Worm (Caenorhabditis elegans) whole organism, L3 larva: ENCODE results near the gene pes-4.
A peak's percentile ranks its signal among the peaks of the same experiment; 100 is the strongest.

ENCODE experiments used
- ZK546.5 ChIP-seq: sonication (generic microtip); optimal IDR thresholded peaks from 2 replicates; lab custom pipeline; 2017; ENCODE audit warnings: missing biosample characterization, missing genetic modification characterization
- aly-2 ChIP-seq: fragments of 150-350 bp; optimal IDR thresholded peaks from 2 replicates; lab custom pipeline; 2014; ENCODE audit warnings: missing biosample characterization, missing genetic modification characterization
- ceh-28 ChIP-seq: fragments of 150-350 bp; optimal IDR thresholded peaks from 2 replicates; lab custom pipeline; 2014; ENCODE audit warnings: missing biosample characterization, missing genetic modification reagents, missing genetic modification characterization
- ceh-82 ChIP-seq: fragments of 150-350 bp; optimal IDR thresholded peaks from 2 replicates; lab custom pipeline; 2014; ENCODE audit warnings: missing biosample characterization, missing genetic modification characterization
- egl-27 ChIP-seq: sonication (generic microtip); optimal IDR thresholded peaks from 4 replicates; lab custom pipeline; 2017; ENCODE audit warnings: missing biosample characterization, missing genetic modification reagents, missing genetic modification characterization
- elt-1 ChIP-seq: fragments of 150-350 bp; optimal IDR thresholded peaks from 2 replicates; lab custom pipeline; 2014; ENCODE audit warnings: missing biosample characterization, missing genetic modification characterization
- elt-2 ChIP-seq: sonication (generic microtip); optimal IDR thresholded peaks from 2 replicates; lab custom pipeline; 2016; ENCODE audit warnings: missing genetic modification reagents, mild to moderate bottlenecking, missing genetic modification characterization, missing compliant biosample characterization
- elt-3 ChIP-seq, 3 experiments: fragments of 150-350 bp in 1 of 3; sonication (generic microtip) in 2 of 3; optimal IDR thresholded peaks; 2 replicates in 2 of 3; 4 replicates in 1 of 3; lab custom pipeline; 2014 to 2017; ENCODE audit warnings: missing biosample characterization in 3 of 3, missing genetic modification characterization in 3 of 3
- eor-1 ChIP-seq, 2 experiments: fragments of 150-350 bp; optimal IDR thresholded peaks; 2 replicates each; lab custom pipeline; 2014 to 2018; ENCODE audit warnings: missing biosample characterization in 2 of 2, missing genetic modification characterization in 2 of 2
- fkh-10 ChIP-seq: sonication (generic microtip); optimal IDR thresholded peaks from 2 replicates; lab custom pipeline; 2017; ENCODE audit warnings: missing biosample characterization, missing genetic modification reagents, missing genetic modification characterization
- fkh-2 ChIP-seq: fragments of 150-350 bp; optimal IDR thresholded peaks from 2 replicates; lab custom pipeline; 2014; ENCODE audit warnings: missing biosample characterization, missing genetic modification reagents, missing genetic modification characterization
- lin-15B ChIP-seq: fragments of 150-350 bp; optimal IDR thresholded peaks from 2 replicates; lab custom pipeline; 2014; ENCODE audit warnings: missing biosample characterization, missing genetic modification characterization
- lin-39 ChIP-seq: fragments of 150-350 bp; optimal IDR thresholded peaks from 2 replicates; lab custom pipeline; 2018; ENCODE audit warnings: missing biosample characterization, missing genetic modification reagents, missing genetic modification characterization
- mml-1 ChIP-seq: fragments of 150-350 bp; sonication (generic microtip); optimal IDR thresholded peaks from 3 replicates; lab custom pipeline; 2014; ENCODE audit warnings: missing biosample characterization, missing genetic modification characterization
- nfya-1 ChIP-seq: sonication (generic microtip); optimal IDR thresholded peaks from 2 replicates; lab custom pipeline; 2017; ENCODE audit warnings: missing genetic modification characterization, mild to moderate bottlenecking, missing compliant biosample characterization, antibody characterized with exemption, moderate library complexity; ENCODE audit not compliant: insufficient read depth
- nhr-11 ChIP-seq: fragments of 150-350 bp; optimal IDR thresholded peaks from 2 replicates; lab custom pipeline; 2014; ENCODE audit warnings: missing biosample characterization, missing genetic modification characterization
- nhr-12 ChIP-seq: fragments of 150-350 bp; optimal IDR thresholded peaks from 2 replicates; lab custom pipeline; 2014; ENCODE audit warnings: missing biosample characterization, missing genetic modification characterization
- nhr-237 ChIP-seq: fragments of 150-350 bp; optimal IDR thresholded peaks from 2 replicates; lab custom pipeline; 2014; ENCODE audit warnings: missing biosample characterization, missing genetic modification characterization
- nhr-43 ChIP-seq: sonication (generic microtip); optimal IDR thresholded peaks from 2 replicates; lab custom pipeline; 2016; ENCODE audit warnings: mild to moderate bottlenecking, missing genetic modification characterization, missing compliant biosample characterization; ENCODE audit not compliant: poor library complexity, severe bottlenecking
- nhr-76 ChIP-seq: fragments of 150-350 bp; sonication (generic microtip); optimal IDR thresholded peaks from 5 replicates; lab custom pipeline; 2014; ENCODE audit warnings: missing biosample characterization, missing genetic modification characterization
- nhr-77 ChIP-seq: fragments of 150-350 bp; optimal IDR thresholded peaks from 2 replicates; lab custom pipeline; 2014; ENCODE audit warnings: missing biosample characterization, missing genetic modification characterization
- pha-4 ChIP-seq: fragments of 150-350 bp; optimal IDR thresholded peaks from 2 replicates; lab custom pipeline; 2014; ENCODE audit warnings: missing biosample characterization, missing genetic modification reagents, missing genetic modification characterization
- sea-2 ChIP-seq: fragments of 150-350 bp; sonication (generic microtip); optimal IDR thresholded peaks from 4 replicates; lab custom pipeline; 2014; ENCODE audit warnings: missing biosample characterization, missing genetic modification reagents, missing genetic modification characterization
- snpc-4 ChIP-seq: fragments of 150-350 bp; optimal IDR thresholded peaks from 2 replicates; lab custom pipeline; 2014; ENCODE audit warnings: missing biosample characterization, missing genetic modification characterization
- tbx-2 ChIP-seq: sonication (generic microtip); optimal IDR thresholded peaks from 2 replicates; lab custom pipeline; 2016; ENCODE audit warnings: mild to moderate bottlenecking, missing genetic modification characterization, missing compliant biosample characterization
- unc-39 ChIP-seq: sonication (generic microtip); optimal IDR thresholded peaks from 4 replicates; lab custom pipeline; 2017; ENCODE audit warnings: missing biosample characterization, missing genetic modification characterization
- ztf-11 ChIP-seq: fragments of 150-350 bp; optimal IDR thresholded peaks from 2 replicates; lab custom pipeline; 2014; ENCODE audit warnings: missing biosample characterization, missing genetic modification characterization
- ztf-4 ChIP-seq: fragments of 150-350 bp; optimal IDR thresholded peaks from 2 replicates; lab custom pipeline; 2014; ENCODE audit warnings: missing biosample characterization, missing genetic modification characterization

pes-4 gene

DNA sequence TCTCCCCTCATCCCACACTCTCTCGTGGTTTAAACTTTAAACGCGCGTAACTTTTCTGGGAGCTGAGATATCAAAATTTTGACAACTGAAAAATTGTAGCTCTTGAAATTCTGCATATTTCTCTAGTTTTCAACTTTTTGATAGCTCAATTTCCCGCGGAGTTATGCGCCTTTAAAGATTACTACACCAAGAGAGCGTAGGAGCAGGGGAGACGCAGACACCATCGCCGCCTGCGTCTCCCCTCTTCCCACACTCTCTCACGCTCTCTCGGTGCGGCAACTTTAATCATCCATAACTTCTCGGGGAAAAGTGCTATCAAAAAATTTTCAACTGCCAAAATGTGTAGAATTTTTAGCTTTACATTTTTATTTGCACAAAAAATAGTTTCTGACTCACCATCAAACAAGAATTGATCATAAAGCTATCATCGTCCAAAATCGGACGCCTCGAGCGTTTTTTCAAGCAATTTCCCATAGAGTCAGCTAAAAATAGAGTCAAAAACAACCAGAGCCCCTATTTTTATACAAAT, 53.9 kb downstream of the pes-4 start, which contains the start of gene eak-3:
Gene eak-3, minus strand, starts transcription at position 479 of the 529 bp plus-strand sequence.
- TF ChIP-seq nhr-43 (no peak), fkh-2 (tag; lab: Kevin White, UChicago) (no peak), nfya-1 (tag; lab: Kevin White, UChicago) (no peak), mml-1 (tag; lab: Kevin White, UChicago) (no peak), nhr-237 (tag; lab: Kevin White, UChicago) (no peak), pha-4 (tag; lab: Kevin White, UChicago) (no peak), egl-27 (tag; lab: Kevin White, UChicago) (no peak), unc-39 (no peak), snpc-4 (tag; lab: Kevin White, UChicago) (no peak), nhr-12 (tag; lab: Kevin White, UChicago) (no peak), elt-2 (tag; lab: Kevin White, UChicago) (no peak), lin-15B (tag; lab: Kevin White, UChicago) (no peak)

DNA sequence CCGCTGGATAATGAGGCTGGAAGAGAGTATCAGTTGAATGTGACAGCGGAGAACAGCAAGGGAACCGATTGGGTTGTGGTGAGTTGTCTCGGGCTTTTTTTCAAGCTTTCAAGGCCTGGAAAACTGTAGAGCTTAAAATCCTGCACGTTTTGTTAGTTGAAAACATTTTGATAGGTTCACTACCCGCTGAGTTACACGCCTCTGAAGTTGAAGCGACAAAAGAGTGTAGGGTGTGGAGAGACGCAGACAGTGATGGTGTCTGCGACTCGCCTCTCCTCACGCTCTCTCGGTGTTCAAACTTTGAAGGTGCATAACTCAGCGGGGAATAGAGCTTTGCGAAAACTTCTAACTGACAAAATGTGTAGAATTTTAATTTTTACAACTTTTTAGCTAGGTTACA, 56.7 kb downstream of the pes-4 start:
- TF ChIP-seq sea-2 = no peak
- TF ChIP-seq eor-1 (tag; optimal IDR thresholded peaks at IDR 0.05; lab: Kevin White, UChicago) = no peak
- TF ChIP-seq nhr-43 = peak; percentile 4

DNA sequence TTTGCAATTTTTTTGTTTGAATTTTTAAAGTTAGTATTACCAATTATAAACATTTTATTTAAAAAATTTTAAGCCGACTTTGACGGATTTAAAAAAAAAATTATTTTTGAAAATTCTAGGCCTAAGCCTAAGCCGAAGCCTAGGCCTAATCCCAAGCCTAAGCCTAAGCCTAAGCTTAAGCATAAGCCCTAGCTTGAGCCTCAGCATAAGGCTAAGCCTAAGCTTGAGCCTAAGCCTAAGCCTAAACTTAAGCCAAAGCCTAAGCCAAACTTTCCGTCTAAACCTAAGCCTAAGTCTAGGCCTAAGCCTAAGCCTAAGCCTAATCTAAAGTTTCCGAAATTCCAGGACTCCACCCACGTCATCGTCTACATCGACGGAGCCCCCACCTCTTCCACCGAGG, 60.5 kb downstream of the pes-4 start:
- TF ChIP-seq ztf-11 (tag; lab: Kevin White, UChicago) (no peak), pha-4 (tag; lab: Kevin White, UChicago) (no peak), nhr-76 (tag; lab: Kevin White, UChicago) (no peak), elt-3 (tag; optimal IDR thresholded peaks at IDR 0.05; lab: Kevin White, UChicago) (no peak), tbx-2 (tag; lab: Kevin White, UChicago) (no peak), nhr-11 (tag; lab: Kevin White, UChicago) (no peak)

DNA sequence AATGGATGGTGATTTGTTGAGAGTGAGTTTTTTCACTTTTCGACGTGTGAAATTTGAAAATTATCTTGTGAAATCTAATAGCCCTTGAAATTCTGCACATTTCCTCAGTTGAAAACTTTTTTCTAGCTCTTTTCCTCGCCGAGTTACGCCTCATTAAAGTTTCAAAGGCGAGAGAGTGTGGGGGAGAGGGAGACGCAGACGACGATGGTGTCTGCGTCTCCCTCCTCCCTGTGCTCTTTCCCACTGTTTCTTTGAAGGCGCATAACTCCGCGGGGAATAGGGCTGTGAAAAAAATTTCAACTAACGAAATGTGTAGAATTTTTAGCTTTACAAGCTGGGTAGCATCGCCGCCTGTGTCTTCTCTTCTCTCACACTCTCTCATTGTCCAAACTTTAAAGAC, 63.7 kb downstream of the pes-4 start:
- no peak for TF ChIP-seq aly-2 (tag; lab: Kevin White, UChicago)
- TF ChIP-seq pha-4 (tag; lab: Kevin White, UChicago) = no peak
- TF ChIP-seq elt-1 = no peak
- TF ChIP-seq ztf-4 (tag; lab: Kevin White, UChicago) = no peak
- no peak for TF ChIP-seq nhr-43
- no peak for TF ChIP-seq ceh-82 (tag; lab: Kevin White, UChicago)
- TF ChIP-seq ZK546.5 = no peak
- no peak for TF ChIP-seq ceh-28 (tag; lab: Kevin White, UChicago)
- no peak for TF ChIP-seq elt-3 (tag; optimal IDR thresholded peaks at IDR 0.05; lab: Kevin White, UChicago)
- TF ChIP-seq fkh-10 (GFP tag; lab: Kevin White, UChicago) = no peak
- no peak for TF ChIP-seq nhr-237 (tag; lab: Kevin White, UChicago)
- no peak for TF ChIP-seq snpc-4 (tag; lab: Kevin White, UChicago)
- no peak for TF ChIP-seq egl-27 (tag; lab: Kevin White, UChicago)
- no peak for TF ChIP-seq lin-39 (tag; lab: Kevin White, UChicago)
- TF ChIP-seq nhr-77 (tag; lab: Kevin White, UChicago) = no peak
- TF ChIP-seq nhr-11 (tag; lab: Kevin White, UChicago) = no peak
- no peak for TF ChIP-seq eor-1 (tag; optimal IDR thresholded peaks at IDR 0.05; lab: Kevin White, UChicago)
- TF ChIP-seq nhr-76 (tag; lab: Kevin White, UChicago) = no peak
- TF ChIP-seq sea-2 = no peak
